Worm (Caenorhabditis elegans) whole organism, L3 larva: ENCODE measurements around the gene F12E12.2.

ENCODE experiments used
- ZK546.5 ChIP-seq: sonication (generic microtip); optimal IDR thresholded peaks from 2 replicates; lab custom pipeline; 2017; ENCODE audit warnings: missing biosample characterization, missing genetic modification characterization
- ceh-16 ChIP-seq: sonication (generic microtip); optimal IDR thresholded peaks from 2 replicates; lab custom pipeline; 2017; ENCODE audit warnings: missing biosample characterization, missing genetic modification characterization
- ceh-82 ChIP-seq: fragments of 150-350 bp; optimal IDR thresholded peaks from 2 replicates; lab custom pipeline; 2014; ENCODE audit warnings: missing biosample characterization, missing genetic modification characterization
- fkh-10 ChIP-seq: sonication (generic microtip); optimal IDR thresholded peaks from 2 replicates; lab custom pipeline; 2017; ENCODE audit warnings: missing biosample characterization, missing genetic modification reagents, missing genetic modification characterization
- fos-1 ChIP-seq: fragments of 150-350 bp; optimal IDR thresholded peaks from 2 replicates; lab custom pipeline; 2014; ENCODE audit warnings: missing biosample characterization, missing genetic modification characterization
- lin-15B ChIP-seq: fragments of 150-350 bp; optimal IDR thresholded peaks from 2 replicates; lab custom pipeline; 2014; ENCODE audit warnings: missing biosample characterization, missing genetic modification characterization
- lin-39 ChIP-seq: fragments of 150-350 bp; optimal IDR thresholded peaks from 2 replicates; lab custom pipeline; 2018; ENCODE audit warnings: missing biosample characterization, missing genetic modification reagents, missing genetic modification characterization
- mdl-1 ChIP-seq: fragments of 150-350 bp; optimal IDR thresholded peaks from 2 replicates; lab custom pipeline; 2014; ENCODE audit warnings: missing biosample characterization, missing genetic modification characterization
- nhr-11 ChIP-seq: fragments of 150-350 bp; optimal IDR thresholded peaks from 2 replicates; lab custom pipeline; 2014; ENCODE audit warnings: missing biosample characterization, missing genetic modification characterization
- nhr-76 ChIP-seq: fragments of 150-350 bp; sonication (generic microtip); optimal IDR thresholded peaks from 5 replicates; lab custom pipeline; 2014; ENCODE audit warnings: missing biosample characterization, missing genetic modification characterization
- nhr-77 ChIP-seq: fragments of 150-350 bp; optimal IDR thresholded peaks from 2 replicates; lab custom pipeline; 2014; ENCODE audit warnings: missing biosample characterization, missing genetic modification characterization
- ztf-11 ChIP-seq: fragments of 150-350 bp; optimal IDR thresholded peaks from 2 replicates; lab custom pipeline; 2014; ENCODE audit warnings: missing biosample characterization, missing genetic modification characterization

DNA sequence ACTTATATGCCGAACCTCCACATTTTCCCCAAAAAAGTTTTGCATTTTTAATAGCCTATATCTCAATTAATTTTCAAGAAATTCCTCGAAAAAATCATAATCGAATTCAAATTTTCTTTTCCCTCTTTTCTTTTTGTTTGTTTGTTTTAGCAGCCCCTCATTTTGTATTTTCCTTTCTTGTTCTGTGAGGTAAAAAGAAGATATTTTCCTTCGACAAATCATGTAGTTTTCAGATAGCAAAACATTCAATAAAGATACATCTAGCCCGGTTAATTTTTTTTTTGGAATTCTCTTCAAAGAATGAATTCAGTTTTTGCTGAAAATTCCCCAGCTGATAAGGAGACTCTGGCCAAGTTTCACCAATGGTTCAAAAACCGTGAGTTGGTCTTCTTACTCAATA is 36.0 kb downstream of the F12E12.2 start, which contains the start of gene T24E12.3:
- no peak for TF ChIP-seq ztf-11 (tag; lab: Kevin White, UChicago)
- TF ChIP-seq ceh-16 (tag; lab: Kevin White, UChicago): no peak
- TF ChIP-seq fkh-10 (GFP tag; lab: Kevin White, UChicago): no peak
- no peak for TF ChIP-seq nhr-77
- TF ChIP-seq ceh-82 (tag; lab: Kevin White, UChicago): no peak
- TF ChIP-seq nhr-11 (tag; lab: Kevin White, UChicago): no peak
- TF ChIP-seq lin-39 (tag; lab: Kevin White, UChicago): no peak
- TF ChIP-seq fos-1 (tag; lab: Kevin White, UChicago): no peak
- no peak for TF ChIP-seq lin-15B
- no peak for TF ChIP-seq nhr-76
- TF ChIP-seq ZK546.5 (tag; lab: Kevin White, UChicago): no peak
- no peak for TF ChIP-seq mdl-1 (tag; lab: Kevin White, UChicago)
